Worm (Caenorhabditis elegans) whole organism, L1 larva: ENCODE measurements around the gene fbxa-11.

Experiments used
- C16A3.4 ChIP-seq: fragments of 150-350 bp; optimal IDR thresholded peaks from 2 replicates; lab custom pipeline; 2014; ENCODE audit warnings: missing biosample characterization, missing genetic modification characterization
- C34B4.2 ChIP-seq: sonication (generic microtip); optimal IDR thresholded peaks from 2 replicates; lab custom pipeline; 2017; ENCODE audit warnings: mild to moderate bottlenecking, missing genetic modification characterization, missing compliant biosample characterization
- F16B12.6 ChIP-seq: fragments of 150-350 bp; optimal IDR thresholded peaks from 2 replicates; lab custom pipeline; 2014; ENCODE audit warnings: missing biosample characterization, missing genetic modification characterization
- ama-1 ChIP-seq: fragments of 150-350 bp; optimal IDR thresholded peaks from 2 replicates; lab custom pipeline; 2014
- blmp-1 ChIP-seq: fragments of 150-350 bp; optimal IDR thresholded peaks from 2 replicates; lab custom pipeline; 2014; ENCODE audit warnings: missing biosample characterization, missing genetic modification characterization
- ces-1 ChIP-seq: fragments of 150-350 bp; optimal IDR thresholded peaks from 2 replicates; lab custom pipeline; 2014; ENCODE audit warnings: missing biosample characterization, missing genetic modification reagents, missing genetic modification characterization
- dpl-1 ChIP-seq, 3 experiments: fragments of 150-350 bp in 2 of 3; sonication (generic microtip) in 1 of 3; optimal IDR thresholded peaks; 2 replicates each; lab custom pipeline; 2014 to 2017; ENCODE audit warnings: missing biosample characterization in 3 of 3, missing genetic modification characterization in 3 of 3, missing genetic modification reagents in 3 of 3
- efl-1 ChIP-seq, 4 experiments: fragments of 150-350 bp; optimal IDR thresholded peaks in 3 of 4; peaks in 1 of 4; 1 replicate in 1 of 4; 2 replicates in 3 of 4; lab custom pipeline; 2014; ENCODE audit warnings: missing biosample characterization in 2 of 4, missing genetic modification characterization in 2 of 4, missing genetic modification reagents in 2 of 4
- efl-3 ChIP-seq: fragments of 200-800 bp; sonication (Bioruptor generic); optimal IDR thresholded peaks from 2 replicates; lab custom pipeline; 2018; ENCODE audit warnings: mild to moderate bottlenecking, missing genetic modification characterization, missing compliant biosample characterization
- elt-3 ChIP-seq, 6 experiments: fragments of 150-350 bp in 1 of 6; sonication (generic microtip); optimal IDR thresholded peaks; 2 replicates each; lab custom pipeline; 2017 to 2018; ENCODE audit warnings: missing biosample characterization in 6 of 6, missing genetic modification characterization in 6 of 6, inconsistent platforms in 1 of 6
- fos-1 ChIP-seq: fragments of 150-350 bp; optimal IDR thresholded peaks from 2 replicates; lab custom pipeline; 2014; ENCODE audit warnings: missing biosample characterization, missing genetic modification characterization
- jun-1 ChIP-seq: fragments of 150-350 bp; optimal IDR thresholded peaks from 2 replicates; lab custom pipeline; 2014; ENCODE audit warnings: missing biosample characterization, missing genetic modification reagents, missing genetic modification characterization
- lin-13 ChIP-seq: fragments of 150-350 bp; optimal IDR thresholded peaks from 2 replicates; lab custom pipeline; 2014; ENCODE audit warnings: missing biosample characterization, missing genetic modification reagents, missing genetic modification characterization
- lin-14 ChIP-seq: fragments of 200-800 bp; sonication (Bioruptor generic); optimal IDR thresholded peaks from 2 replicates; lab custom pipeline; 2018; ENCODE audit warnings: mild to moderate bottlenecking, missing genetic modification characterization, moderate library complexity, missing compliant biosample characterization
- lin-35 ChIP-seq, 2 experiments: fragments of 150-350 bp; optimal IDR thresholded peaks; 2 replicates each; lab custom pipeline; 2014; ENCODE audit warnings: missing biosample characterization in 2 of 2, missing genetic modification characterization in 2 of 2, missing genetic modification reagents in 2 of 2
- lir-3 ChIP-seq: sonication (generic microtip); optimal IDR thresholded peaks from 2 replicates; lab custom pipeline; 2016; ENCODE audit warnings: mild to moderate bottlenecking, missing genetic modification characterization, moderate library complexity, missing compliant biosample characterization; ENCODE audit not compliant: poor library complexity
- lsy-2 ChIP-seq, 2 experiments: fragments of 150-350 bp; optimal IDR thresholded peaks; 2 replicates each; lab custom pipeline; 2014; ENCODE audit warnings: missing biosample characterization in 2 of 2, missing genetic modification characterization in 2 of 2
- mdl-1 ChIP-seq, 2 experiments: fragments of 150-350 bp; optimal IDR thresholded peaks; 2 replicates each; lab custom pipeline; 2014 to 2017; ENCODE audit warnings: missing biosample characterization in 2 of 2, missing genetic modification characterization in 2 of 2, inconsistent platforms in 1 of 2
- nhr-20 ChIP-seq: sonication (generic microtip); optimal IDR thresholded peaks from 2 replicates; lab custom pipeline; 2016; ENCODE audit warnings: mild to moderate bottlenecking, missing genetic modification characterization, missing compliant biosample characterization
- nhr-237 ChIP-seq: fragments of 150-350 bp; optimal IDR thresholded peaks from 2 replicates; lab custom pipeline; 2014; ENCODE audit warnings: missing biosample characterization, missing genetic modification characterization
- nhr-28 ChIP-seq: fragments of 150-350 bp; optimal IDR thresholded peaks from 2 replicates; lab custom pipeline; 2014; ENCODE audit warnings: missing biosample characterization, missing genetic modification characterization
- nhr-47 ChIP-seq: sonication (generic microtip); optimal IDR thresholded peaks from 2 replicates; lab custom pipeline; 2016; ENCODE audit warnings: mild to moderate bottlenecking, missing genetic modification characterization, moderate library complexity, missing compliant biosample characterization
- nhr-71 ChIP-seq: sonication (generic microtip); optimal IDR thresholded peaks from 2 replicates; lab custom pipeline; 2016; ENCODE audit warnings: mild to moderate bottlenecking, missing genetic modification characterization, moderate library complexity, missing compliant biosample characterization
- nhr-85 ChIP-seq: sonication (generic microtip); peaks from one replicate; lab custom pipeline; 2016; ENCODE audit warnings: missing genetic modification characterization, inconsistent platforms, missing compliant biosample characterization
- nhr-90 ChIP-seq: sonication (generic microtip); optimal IDR thresholded peaks from 2 replicates; lab custom pipeline; 2016; ENCODE audit warnings: mild to moderate bottlenecking, missing genetic modification characterization, missing compliant biosample characterization; ENCODE audit not compliant: poor library complexity
- pag-3 ChIP-seq: sonication (generic microtip); optimal IDR thresholded peaks from 2 replicates; lab custom pipeline; 2017; ENCODE audit warnings: missing genetic modification characterization, mild to moderate bottlenecking, missing compliant biosample characterization, antibody characterized with exemption, borderline replicate concordance; ENCODE audit not compliant: insufficient read depth
- pax-3 ChIP-seq: fragments of 200-800 bp; sonication (Bioruptor generic); optimal IDR thresholded peaks from 2 replicates; lab custom pipeline; 2018; ENCODE audit warnings: mild to moderate bottlenecking, missing genetic modification characterization, moderate library complexity, missing compliant biosample characterization
- rnt-1 ChIP-seq: sonication (generic microtip); optimal IDR thresholded peaks from 2 replicates; lab custom pipeline; 2016; ENCODE audit warnings: mild to moderate bottlenecking, missing genetic modification characterization, moderate library complexity, missing compliant biosample characterization
- skn-1 ChIP-seq: fragments of 150-350 bp; optimal IDR thresholded peaks from 2 replicates; lab custom pipeline; 2014; ENCODE audit warnings: missing biosample characterization, missing genetic modification characterization
- snu-23 ChIP-seq: sonication (generic microtip); optimal IDR thresholded peaks from 2 replicates; lab custom pipeline; 2016; ENCODE audit warnings: missing genetic modification characterization, missing compliant biosample characterization
- swsn-7 ChIP-seq: sonication (generic microtip); optimal IDR thresholded peaks from 2 replicates; lab custom pipeline; 2016; ENCODE audit warnings: missing genetic modification characterization, missing compliant biosample characterization
- unc-130 ChIP-seq: fragments of 150-350 bp; optimal IDR thresholded peaks from 2 replicates; lab custom pipeline; 2017; ENCODE audit warnings: missing biosample characterization, missing genetic modification characterization, inconsistent platforms
- zag-1 ChIP-seq: fragments of 150-350 bp; optimal IDR thresholded peaks from 2 replicates; lab custom pipeline; 2014; ENCODE audit warnings: missing biosample characterization, missing genetic modification characterization
- ztf-4 ChIP-seq: fragments of 150-350 bp; optimal IDR thresholded peaks from 2 replicates; lab custom pipeline; 2014; ENCODE audit warnings: missing biosample characterization, missing genetic modification characterization

fbxa-11 gene

ce11 chrIII:907311-907710 is 43.4 kb upstream of the fbxa-11 start, which contains the start of gene F23H11.4:
Gene F23H11.4, minus strand, starts transcription at chrIII:907539.
- no peak for TF ChIP-seq pax-3
- no peak for TF ChIP-seq efl-1 (optimal IDR thresholded peaks at IDR 0.05; lab: Kevin White, UChicago)
- TF ChIP-seq efl-1 (GFP tag; optimal IDR thresholded peaks at IDR 0.05 in 1 of 2; lab: Kevin White, UChicago) = peak in 1 of 2 experiments; percentile 71

ce11 chrIII:907990-908389 is 42.7 kb upstream of the fbxa-11 start:
- peak; percentile 5 for TF ChIP-seq snu-23 (GFP tag; lab: Kevin White, UChicago)
- no peak for TF ChIP-seq nhr-71 (tag; lab: Kevin White, UChicago)
- no peak for TF ChIP-seq nhr-28 (tag; lab: Kevin White, UChicago)
- TF ChIP-seq skn-1 (tag; lab: Kevin White, UChicago) = no peak
- TF ChIP-seq jun-1 (tag; lab: Kevin White, UChicago) = peak; percentile 71
- TF ChIP-seq lsy-2 (tag; optimal IDR thresholded peaks at IDR 0.05; lab: Kevin White, UChicago) = peak in 1 of 2 experiments; percentile 45
- TF ChIP-seq fos-1 (tag; lab: Kevin White, UChicago) = peak; percentile 94
- no peak for TF ChIP-seq pax-3
- TF ChIP-seq efl-1 (optimal IDR thresholded peaks at IDR 0.05; lab: Kevin White, UChicago) = peak; percentile 6 to 49
- peak in 1 of 2 experiments; percentile 7 for TF ChIP-seq efl-1 (GFP tag; optimal IDR thresholded peaks at IDR 0.05 in 1 of 2; lab: Kevin White, UChicago)
- TF ChIP-seq nhr-237 (tag; lab: Kevin White, UChicago) = no peak
- TF ChIP-seq pag-3 = no peak
- TF ChIP-seq C16A3.4 = no peak
- peak; percentile 36 for TF ChIP-seq lin-14
- peak; percentile 61 for TF ChIP-seq blmp-1 (tag; lab: Kevin White, UChicago)
- TF ChIP-seq, all 84 proteins: peak for 7

- TF ChIP-seq zag-1 = no peak
- TF ChIP-seq nhr-47 (tag; lab: Kevin White, UChicago) = peak; percentile 3
- no peak for TF ChIP-seq pax-3
- no peak for TF ChIP-seq ama-1 (lab: Kevin White, UChicago)
- no peak for TF ChIP-seq efl-1 (optimal IDR thresholded peaks at IDR 0.05; lab: Kevin White, UChicago)
- TF ChIP-seq efl-1 (GFP tag; optimal IDR thresholded peaks at IDR 0.05 in 1 of 2; lab: Kevin White, UChicago) = no peak
- peak in 1 of 2 experiments; percentile 4 for TF ChIP-seq lsy-2 (tag; optimal IDR thresholded peaks at IDR 0.05; lab: Kevin White, UChicago)
- TF ChIP-seq C34B4.2 (tag; lab: Kevin White, UChicago) = no peak
- peak; percentile 7 for TF ChIP-seq rnt-1 (tag; lab: Kevin White, UChicago)
- TF ChIP-seq nhr-90 (tag; lab: Kevin White, UChicago) = no peak
- TF ChIP-seq ztf-4 (tag; lab: Kevin White, UChicago) = no peak
- peak; percentile 14 for TF ChIP-seq nhr-85 (tag; lab: Kevin White, UChicago)
These were observed 41.1 kb upstream of the fbxa-11 start, which contains the start of gene crls-1 for ce11 chrIII:909540-909939. Gene crls-1, minus strand, starts transcription at chrIII:909902.

- TF ChIP-seq unc-130 (tag; lab: Kevin White, UChicago) = peak; percentile 36
- peak; percentile 9 for TF ChIP-seq lir-3 (tag; lab: Kevin White, UChicago)
- TF ChIP-seq lsy-2 (tag; optimal IDR thresholded peaks at IDR 0.05; lab: Kevin White, UChicago) = peak; percentile 50 to 82
- peak; percentile 44 for TF ChIP-seq snu-23 (GFP tag; lab: Kevin White, UChicago)
- TF ChIP-seq dpl-1 (GFP tag; optimal IDR thresholded peaks at IDR 0.05; lab: Kevin White, UChicago) = peak in 2 of 3 experiments; percentile 27 to 43
- peak; percentile 5 for TF ChIP-seq swsn-7 (tag; lab: Kevin White, UChicago)
- peak; percentile 24 to 35 for TF ChIP-seq efl-1 (optimal IDR thresholded peaks at IDR 0.05; lab: Kevin White, UChicago)
- peak; percentile 32 to 79 for TF ChIP-seq efl-1 (GFP tag; optimal IDR thresholded peaks at IDR 0.05 in 1 of 2; lab: Kevin White, UChicago)
- peak; percentile 48 for TF ChIP-seq C16A3.4
- no peak for TF ChIP-seq lin-13 (GFP tag; lab: Kevin White, UChicago)
- no peak for TF ChIP-seq mdl-1 (tag; optimal IDR thresholded peaks at IDR 0.05; lab: Kevin White, UChicago)
- no peak for TF ChIP-seq nhr-90 (tag; lab: Kevin White, UChicago)
- TF ChIP-seq lin-35 (GFP tag; optimal IDR thresholded peaks at IDR 0.05; lab: Kevin White, UChicago) = peak; percentile 33 to 41
- TF ChIP-seq nhr-71 (tag; lab: Kevin White, UChicago) = peak; percentile 34
- TF ChIP-seq efl-3 (GFP tag; lab: Kevin White, UChicago) = no peak
- TF ChIP-seq blmp-1 (tag; lab: Kevin White, UChicago) = peak; percentile 57
- peak; percentile 27 for TF ChIP-seq F16B12.6 (tag; lab: Kevin White, UChicago)
- peak in 1 of 6 experiments; percentile 5 for TF ChIP-seq elt-3 (tag; optimal IDR thresholded peaks at IDR 0.05; lab: Kevin White, UChicago)
- TF ChIP-seq nhr-20 = peak; percentile 1
- TF ChIP-seq ces-1 (GFP tag; lab: Kevin White, UChicago) = no peak
- peak; percentile 31 for TF ChIP-seq nhr-47 (tag; lab: Kevin White, UChicago)
- TF ChIP-seq skn-1 (tag; lab: Kevin White, UChicago) = peak; percentile 14
These were observed 39.9 kb upstream of the fbxa-11 start, which contains the start of the genes F23H11.5 and bra-2 for ce11 chrIII:910540-911311. Gene F23H11.5, minus strand, starts transcription at chrIII:910590. Gene bra-2, plus strand, starts transcription at chrIII:911261.
